Worm (Caenorhabditis elegans) whole organism, mixed stage, embryonic: ENCODE results near the gene Y16E11A.4.

ENCODE experiments used
- M03D4.4 ChIP-seq: sonication (generic microtip); optimal IDR thresholded peaks from 2 replicates; lab custom pipeline; 2017; ENCODE audit warnings: mild to moderate bottlenecking, missing genetic modification characterization, missing compliant biosample characterization
- ceh-43 ChIP-seq: fragments of 200-800 bp; sonication (Bioruptor generic); optimal IDR thresholded peaks from 2 replicates; lab custom pipeline; 2018; ENCODE audit warnings: mild to moderate bottlenecking, missing genetic modification characterization, moderate library complexity, missing compliant biosample characterization
- ces-1 ChIP-seq: fragments of 150-350 bp; optimal IDR thresholded peaks from 2 replicates; lab custom pipeline; 2014; ENCODE audit warnings: missing biosample characterization, missing genetic modification reagents, missing genetic modification characterization
- hlh-1 ChIP-seq: fragments of 150-350 bp; optimal IDR thresholded peaks from 2 replicates; lab custom pipeline; 2014; ENCODE audit warnings: missing biosample characterization, missing genetic modification reagents, missing genetic modification characterization
- mep-1 ChIP-seq: fragments of 150-350 bp; optimal IDR thresholded peaks from 2 replicates; lab custom pipeline; 2017; ENCODE audit warnings: missing biosample characterization, missing genetic modification reagents, missing genetic modification characterization, inconsistent platforms
- pha-4 ChIP-seq: fragments of 150-350 bp; optimal IDR thresholded peaks from 2 replicates; lab custom pipeline; 2018; ENCODE audit warnings: missing biosample characterization, missing genetic modification reagents, missing genetic modification characterization
- snpc-4 ChIP-seq: fragments of 150-350 bp; optimal IDR thresholded peaks from 2 replicates; lab custom pipeline; 2014; ENCODE audit warnings: missing biosample characterization, missing genetic modification characterization
- unc-39 ChIP-seq: fragments of 150-350 bp; optimal IDR thresholded peaks from 2 replicates; lab custom pipeline; 2014; ENCODE audit warnings: missing biosample characterization, missing genetic modification characterization
- unc-62 ChIP-seq: fragments of 150-350 bp; optimal IDR thresholded peaks from 2 replicates; lab custom pipeline; 2014; ENCODE audit warnings: missing biosample characterization, missing genetic modification reagents, missing genetic modification characterization

DNA sequence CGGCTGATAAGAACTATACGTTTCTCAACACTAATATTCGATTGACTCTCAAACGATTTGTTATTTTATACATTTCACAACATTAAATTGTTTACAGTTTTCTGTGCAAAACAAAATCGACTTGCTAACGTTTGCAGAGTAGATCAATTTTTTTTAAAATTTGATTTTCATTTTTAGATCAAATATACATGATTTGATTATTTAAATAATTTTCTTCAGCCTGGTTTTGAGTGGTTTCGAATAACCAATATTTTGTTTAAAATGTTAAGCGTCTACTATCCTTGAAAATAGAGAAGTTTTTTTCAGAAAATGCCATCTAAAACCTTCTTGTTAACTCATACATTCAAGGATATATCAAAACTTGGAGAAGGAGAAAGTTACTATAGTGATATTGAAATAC is 6.7 kb downstream of the Y16E11A.4 start, which contains the start of gene math-21:
- no peak for TF ChIP-seq pha-4
- no peak for TF ChIP-seq M03D4.4
- no peak for TF ChIP-seq unc-39
- TF ChIP-seq hlh-1 (tag; lab: Kevin White, UChicago), result no peak
- no peak for TF ChIP-seq unc-62
- TF ChIP-seq mep-1 (tag; lab: Kevin White, UChicago), result no peak
- TF ChIP-seq ces-1, result no peak
- TF ChIP-seq ceh-43 (GFP tag; lab: Kevin White, UChicago), result no peak
- TF ChIP-seq snpc-4 (tag; lab: Kevin White, UChicago), result no peak
